Fruit fly (Drosophila melanogaster) whole organism, embryonic: ENCODE data around the gene Pi3K21B.

Experiments used
- Awh ChIP-seq: fragments of 200-800 bp; sonication (Bioruptor generic); IDR thresholded peaks from 2 replicates; pipeline ENCODE4, ENCODE4 v1.3.6; 2022; ENCODE audit warnings: missing biosample characterization, missing genetic modification characterization
- B-H2 ChIP-seq: fragments of 200-800 bp; sonication (Bioruptor generic); optimal IDR thresholded peaks from 2 replicates; lab custom pipeline; 2018; ENCODE audit warnings: missing biosample characterization, mild to moderate bottlenecking, missing genetic modification characterization
- CG11247 ChIP-seq: fragments of 200-800 bp; sonication (Bioruptor generic); IDR thresholded peaks from 2 replicates; pipeline ENCODE4 v1.3.6; 2022; ENCODE audit warnings: missing biosample characterization, missing genetic modification characterization
- CG12236 ChIP-seq: fragments of 200-800 bp; sonication (Bioruptor generic); optimal IDR thresholded peaks from 2 replicates; lab custom pipeline; 2016; ENCODE audit warnings: missing biosample characterization, missing genetic modification characterization
- CG13624 ChIP-seq: fragments of 200-800 bp; sonication (Bioruptor generic); optimal IDR thresholded peaks from 2 replicates; lab custom pipeline; 2016; ENCODE audit warnings: missing biosample characterization, missing genetic modification characterization
- CG14710 ChIP-seq: fragments of 200-800 bp; sonication (Bioruptor generic); optimal IDR thresholded peaks from 3 replicates; lab custom pipeline; 2019; ENCODE audit warnings: missing biosample characterization, mild to moderate bottlenecking, missing genetic modification characterization, moderate library complexity
- CG1529 ChIP-seq: fragments of 200-800 bp; sonication (Bioruptor generic); optimal IDR thresholded peaks from 3 replicates; lab custom pipeline; 2018; ENCODE audit warnings: missing biosample characterization, missing genetic modification characterization
- CG1603 ChIP-seq: fragments of 200-800 bp; sonication (Bioruptor generic); optimal IDR thresholded peaks from 2 replicates; lab custom pipeline; 2019; ENCODE audit warnings: missing biosample characterization, mild to moderate bottlenecking, missing genetic modification characterization, moderate library complexity
- CG16779 ChIP-seq: fragments of 200-800 bp; sonication (Bioruptor generic); IDR thresholded peaks from 2 replicates; pipeline ENCODE4 v1.3.6; 2022; ENCODE audit warnings: missing biosample characterization, missing genetic modification characterization
- CG17359 ChIP-seq: fragments of 200-800 bp; sonication (Bioruptor generic); optimal IDR thresholded peaks from 3 replicates; lab custom pipeline; 2018; ENCODE audit warnings: missing biosample characterization, mild to moderate bottlenecking, missing genetic modification characterization, moderate library complexity
- CG17361 ChIP-seq: fragments of 200-800 bp; sonication (Bioruptor generic); IDR thresholded peaks from 3 replicates; pipeline ENCODE4 v1.3.6; 2022; ENCODE audit warnings: missing biosample characterization, missing genetic modification characterization
- CG17568 ChIP-seq: fragments of 200-800 bp; sonication (Bioruptor generic); optimal IDR thresholded peaks from 2 replicates; lab custom pipeline; 2018; ENCODE audit warnings: missing biosample characterization, mild to moderate bottlenecking, missing genetic modification characterization, moderate library complexity
- CG2202 ChIP-seq: fragments of 200-800 bp; sonication (Bioruptor generic); optimal IDR thresholded peaks from 2 replicates; lab custom pipeline; 2018; ENCODE audit warnings: missing biosample characterization, mild to moderate bottlenecking, missing genetic modification characterization
- CG30020 ChIP-seq: fragments of 200-800 bp; optimal IDR thresholded peaks from 2 replicates; lab custom pipeline; 2019; ENCODE audit warnings: missing biosample characterization, mild to moderate bottlenecking, missing genetic modification characterization, moderate library complexity
- CG32767 ChIP-seq: fragments of 200-800 bp; sonication (Bioruptor generic); IDR thresholded peaks from 2 replicates; pipeline ENCODE4 v1.3.6; 2022; ENCODE audit warnings: missing biosample characterization, missing genetic modification characterization
- CG5953 ChIP-seq: fragments of 200-800 bp; sonication (Bioruptor generic); IDR thresholded peaks from 2 replicates; pipeline ENCODE4 v1.3.6; 2022; ENCODE audit warnings: missing biosample characterization, missing genetic modification characterization
- CG6175 ChIP-seq: fragments of 200-800 bp; sonication (Bioruptor generic); IDR thresholded peaks from 3 replicates; pipeline ENCODE4 v1.3.6; 2022; ENCODE audit warnings: missing biosample characterization, missing genetic modification characterization
- CG7357 ChIP-seq: fragments of 200-800 bp; sonication (Bioruptor generic); IDR thresholded peaks from 3 replicates; pipeline ENCODE4 v1.3.6; 2022; ENCODE audit warnings: missing biosample characterization, missing genetic modification characterization
- CG7372 ChIP-seq: fragments of 200-800 bp; sonication (Bioruptor generic); IDR thresholded peaks from 2 replicates; pipeline ENCODE4 v1.3.6; 2022; ENCODE audit warnings: missing biosample characterization, missing genetic modification characterization
- D ChIP-seq, 2 experiments: fragments of 200-800 bp in 1 of 2; fragments of >200 bp in 1 of 2; sonication (Bioruptor generic) in 1 of 2; optimal IDR thresholded peaks; 2 replicates in 1 of 2; 3 replicates in 1 of 2; lab custom pipeline; 2017; ENCODE audit warnings: mild to moderate bottlenecking in 1 of 2, missing biosample characterization in 1 of 2, missing genetic modification characterization in 1 of 2, missing genetic modification reagents in 1 of 2
- Dek ChIP-seq: fragments of 200-800 bp; sonication (Bioruptor generic); optimal IDR thresholded peaks from 3 replicates; lab custom pipeline; 2019; ENCODE audit warnings: missing biosample characterization, mild to moderate bottlenecking, missing genetic modification characterization, moderate library complexity
- ERR ChIP-seq: fragments of 200-800 bp; sonication (Bioruptor generic); optimal IDR thresholded peaks from 2 replicates; lab custom pipeline; 2016; ENCODE audit warnings: missing biosample characterization, missing genetic modification characterization
- Ptx1 ChIP-seq: fragments of 200-800 bp; sonication (Bioruptor generic); IDR thresholded peaks from 2 replicates; pipeline ENCODE4 v1.3.6; 2022; ENCODE audit warnings: missing biosample characterization, missing genetic modification characterization
- Sry-β ChIP-seq: fragments of 200-800 bp; sonication (Bioruptor generic); optimal IDR thresholded peaks from 2 replicates; lab custom pipeline; 2018; ENCODE audit warnings: missing biosample characterization, mild to moderate bottlenecking, missing genetic modification characterization, moderate library complexity
- bowl ChIP-seq: fragments of 200-800 bp; sonication (Bioruptor generic); IDR thresholded peaks from 2 replicates; pipeline ENCODE4 v1.3.6; 2022; ENCODE audit warnings: missing biosample characterization, missing genetic modification characterization
- br ChIP-seq: fragments of >200 bp; optimal IDR thresholded peaks from 2 replicates; lab custom pipeline; 2017
- chif ChIP-seq, 2 experiments: fragments of 200-800 bp; sonication (Bioruptor generic); optimal IDR thresholded peaks; 3 replicates each; lab custom pipeline; 2016; ENCODE audit warnings: missing biosample characterization in 2 of 2, missing genetic modification characterization in 2 of 2
- chm ChIP-seq: fragments of 200-800 bp; sonication (Bioruptor generic); IDR thresholded peaks from 2 replicates; pipeline ENCODE4 v1.3.6; 2022; ENCODE audit warnings: missing biosample characterization, missing genetic modification characterization
- dati ChIP-seq: fragments of 200-800 bp; sonication (Bioruptor generic); IDR thresholded peaks from 2 replicates; pipeline ENCODE4 v1.3.6; 2022; ENCODE audit warnings: missing biosample characterization, missing genetic modification characterization
- disco-r ChIP-seq: fragments of 200-800 bp; sonication (Bioruptor generic); optimal IDR thresholded peaks from 2 replicates; lab custom pipeline; 2016; ENCODE audit warnings: missing biosample characterization, missing genetic modification characterization
- dm ChIP-seq: fragments of 200-800 bp; sonication (Bioruptor generic); optimal IDR thresholded peaks from 3 replicates; lab custom pipeline; 2016; ENCODE audit warnings: missing biosample characterization, missing genetic modification characterization
- en ChIP-seq: fragments of 200-800 bp; sonication (Bioruptor generic); optimal IDR thresholded peaks from 2 replicates; lab custom pipeline; 2016; ENCODE audit warnings: missing biosample characterization, missing genetic modification characterization
- fu2 ChIP-seq: fragments of 200-800 bp; sonication (Bioruptor generic); optimal IDR thresholded peaks from 2 replicates; lab custom pipeline; 2016; ENCODE audit warnings: missing biosample characterization, missing genetic modification characterization
- gfzf ChIP-seq: fragments of 200-800 bp; sonication (Bioruptor generic); optimal IDR thresholded peaks from 2 replicates; lab custom pipeline; 2016; ENCODE audit warnings: missing biosample characterization, mild to moderate bottlenecking, missing genetic modification characterization, moderate library complexity
- gsb ChIP-seq: fragments of 200-800 bp; sonication (Bioruptor generic); IDR thresholded peaks from 2 replicates; pipeline ENCODE4 v1.3.6; 2022; ENCODE audit warnings: missing biosample characterization, missing genetic modification characterization
- gsb-n ChIP-seq: fragments of 200-800 bp; sonication (Bioruptor generic); optimal IDR thresholded peaks from 3 replicates; lab custom pipeline; 2018; ENCODE audit warnings: missing biosample characterization, mild to moderate bottlenecking, missing genetic modification characterization
- ham ChIP-seq: fragments of 200-800 bp; sonication (Bioruptor generic); IDR thresholded peaks from 2 replicates; pipeline ENCODE4 v1.3.6; 2022; ENCODE audit warnings: missing biosample characterization, missing genetic modification characterization
- jing ChIP-seq: fragments of 200-800 bp; sonication (Bioruptor generic); optimal IDR thresholded peaks from 2 replicates; lab custom pipeline; 2018; ENCODE audit warnings: missing biosample characterization, mild to moderate bottlenecking, missing genetic modification characterization
- klu ChIP-seq: fragments of 200-800 bp; sonication (Bioruptor generic); IDR thresholded peaks from 2 replicates; pipeline ENCODE4 v1.3.6; 2022; ENCODE audit warnings: missing biosample characterization, missing genetic modification characterization
- lbe ChIP-seq: fragments of 200-800 bp; sonication (Bioruptor generic); optimal IDR thresholded peaks from 2 replicates; lab custom pipeline; 2016; ENCODE audit warnings: missing biosample characterization, mild to moderate bottlenecking, missing genetic modification characterization
- lmd ChIP-seq: fragments of 200-800 bp; sonication (Bioruptor generic); IDR thresholded peaks from 2 replicates; pipeline ENCODE4 v1.3.6; 2022; ENCODE audit warnings: missing biosample characterization, missing genetic modification characterization
- maf-S ChIP-seq: fragments of 200-800 bp; sonication (Bioruptor generic); optimal IDR thresholded peaks from 2 replicates; lab custom pipeline; 2016; ENCODE audit warnings: missing biosample characterization, missing genetic modification characterization
- mam ChIP-seq: fragments of 200-800 bp; sonication (Bioruptor generic); optimal IDR thresholded peaks from 3 replicates; lab custom pipeline; 2016; ENCODE audit warnings: missing biosample characterization, missing genetic modification characterization
- oc ChIP-seq: fragments of 200-800 bp; sonication (Bioruptor generic); optimal IDR thresholded peaks from 2 replicates; lab custom pipeline; 2018; ENCODE audit warnings: missing biosample characterization, mild to moderate bottlenecking, missing genetic modification characterization, moderate library complexity
- pan ChIP-seq, 4 experiments: fragments of >200 bp in 3 of 4; fragments of 200-800 bp in 1 of 4; sonication (Bioruptor generic) in 1 of 4; optimal IDR thresholded peaks in 3 of 4; IDR thresholded peaks in 1 of 4; 2 replicates each; pipeline versions ENCODE4 v1.3.6 to Lab custom; 2017 to 2022; ENCODE audit warnings: missing biosample characterization in 2 of 4, missing genetic modification characterization in 2 of 4, mixed read lengths in 1 of 4
- peb ChIP-seq: fragments of 200-800 bp; sonication (Bioruptor generic); IDR thresholded peaks from 2 replicates; pipeline ENCODE4 v1.3.6; 2022; ENCODE audit warnings: missing biosample characterization, missing genetic modification characterization
- pho ChIP-seq: fragments of 200-800 bp; sonication (Bioruptor generic); optimal IDR thresholded peaks from 2 replicates; lab custom pipeline; 2016; ENCODE audit warnings: missing biosample characterization, missing genetic modification characterization
- trem ChIP-seq: fragments of 200-800 bp; optimal IDR thresholded peaks from 3 replicates; lab custom pipeline; 2019; ENCODE audit warnings: missing biosample characterization, mild to moderate bottlenecking, missing genetic modification characterization, moderate library complexity
- wor ChIP-seq: fragments of 200-800 bp; sonication (Bioruptor generic); IDR thresholded peaks from 2 replicates; pipeline ENCODE4 v1.3.6; 2022; ENCODE audit warnings: missing biosample characterization, missing genetic modification characterization
- zf30C ChIP-seq: fragments of 200-800 bp; sonication (Bioruptor generic); optimal IDR thresholded peaks from 3 replicates; lab custom pipeline; 2018; ENCODE audit warnings: missing biosample characterization, mild to moderate bottlenecking, missing genetic modification characterization
- zfh1 ChIP-seq: fragments of 200-800 bp; sonication (Bioruptor generic); IDR thresholded peaks from 3 replicates; pipeline ENCODE4 v1.3.6; 2022; ENCODE audit warnings: missing biosample characterization, missing genetic modification characterization

Pi3K21B gene

dm6 chr2L:286421-286820 lies 11.3 kb upstream of the Pi3K21B start (continued):
- peak; percentile 64 for TF ChIP-seq pho (GFP tag; lab: Kevin White, UChicago)
- peak; percentile 63 for TF ChIP-seq Dek (tag; lab: Kevin White, UChicago)
- TF ChIP-seq CG5953 (GFP tag; lab: Robert Waterston, UW), result peak; percentile 55
- TF ChIP-seq bowl (GFP tag; lab: Robert Waterston, UW), result peak; percentile 63; the same call in 1 of the 2 replicates
- no peak for TF ChIP-seq gfzf (GFP tag; lab: Kevin White, UChicago)
- TF ChIP-seq gsb (GFP tag; lab: Robert Waterston, UW), result peak; percentile 72
- TF ChIP-seq CG6175 (GFP tag; lab: Robert Waterston, UW), result 0 out of 3 replicates have a peak, but pooled peaks have one; percentile 40
- no peak for TF ChIP-seq CG14710
- TF ChIP-seq D (optimal IDR thresholded peaks at IDR 0.05; lab: Kevin White, UChicago), result no peak
- no peak for TF ChIP-seq D (GFP tag; optimal IDR thresholded peaks at IDR 0.05; lab: Kevin White, UChicago)
- peak; percentile 67; the same call in 2 of the 3 replicates for TF ChIP-seq zfh1
- peak; percentile 55; the same call in 1 of the 2 replicates for TF ChIP-seq CG16779 (GFP tag; lab: Robert Waterston, UW)
- peak; percentile 37 for TF ChIP-seq CG17568
- peak; percentile 77 for TF ChIP-seq CG11247
- TF ChIP-seq CG17361, result no peak
- peak; percentile 37; the same call in 1 of the 3 replicates for TF ChIP-seq CG7357 (GFP tag; lab: Robert Waterston, UW)
- peak; percentile 86 for TF ChIP-seq chm (GFP tag; lab: Robert Waterston, UW)
- TF ChIP-seq wor (GFP tag; lab: Robert Waterston, UW), result no peak
- TF ChIP-seq pan (optimal IDR thresholded peaks at IDR 0.05; lab: Kevin White, UChicago), result no peak
- TF ChIP-seq pan (GFP tag; optimal IDR thresholded peaks at IDR 0.05 in 1 of 2, IDR thresholded peaks at IDR 0.05 in 1 of 2), result peak in 1 of 2 experiments; percentile 80
- no peak; the same call in 1 of the 2 replicates for TF ChIP-seq ham (GFP tag; lab: Robert Waterston, UW)
- peak; percentile 69 for TF ChIP-seq Ptx1 (GFP tag; lab: Robert Waterston, UW)
- TF ChIP-seq maf-S (GFP tag; lab: Kevin White, UChicago), result no peak
- no peak for TF ChIP-seq trem (tag; lab: Kevin White, UChicago)
- TF ChIP-seq lmd (GFP tag; lab: Robert Waterston, UW), result peak; percentile 77
- TF ChIP-seq peb (GFP tag; lab: Robert Waterston, UW), result no peak
- no peak for TF ChIP-seq Sry-β
- TF ChIP-seq dati (GFP tag; lab: Robert Waterston, UW), result no peak
- TF ChIP-seq CG1603 (tag; lab: Kevin White, UChicago), result peak; percentile 57
- no peak for TF ChIP-seq disco-r
- peak; percentile 66 for TF ChIP-seq CG17359
- peak; percentile 53; the same call in 1 of the 2 replicates for TF ChIP-seq Awh
- no peak for TF ChIP-seq klu
- TF ChIP-seq CG32767 (GFP tag; lab: Robert Waterston, UW), result no peak
- TF ChIP-seq CG7372 (GFP tag; lab: Robert Waterston, UW), result 0 out of 2 replicates have a peak, but pooled peaks have one; percentile 34
- no peak for TF ChIP-seq CG2202 (tag; lab: Kevin White, UChicago)
- no peak for TF ChIP-seq gsb-n (tag; lab: Kevin White, UChicago)
- no peak for TF ChIP-seq CG1529
- TF ChIP-seq jing (GFP tag; lab: Kevin White, UChicago), result no peak
- no peak for TF ChIP-seq br (lab: Kevin White, UChicago)
- TF ChIP-seq en, result peak; percentile 43
- TF ChIP-seq fu2 (GFP tag; lab: Kevin White, UChicago), result peak; percentile 57
- TF ChIP-seq lbe (GFP tag; lab: Kevin White, UChicago), result peak; percentile 90
- no peak for TF ChIP-seq CG12236
- peak; percentile 60 for TF ChIP-seq ERR
- no peak for TF ChIP-seq zf30C
- TF ChIP-seq mam (GFP tag; lab: Kevin White, UChicago), result peak; percentile 84
- TF ChIP-seq B-H2 (GFP tag; lab: Kevin White, UChicago), result peak; percentile 87
- TF ChIP-seq oc (tag; lab: Kevin White, UChicago), result peak; percentile 27
- no peak for TF ChIP-seq CG30020 (tag; lab: Kevin White, UChicago)
- peak; percentile 41 to 56 for TF ChIP-seq chif (GFP tag; optimal IDR thresholded peaks at IDR 0.05; lab: Kevin White, UChicago)
- peak; percentile 53 for TF ChIP-seq dm (GFP tag; lab: Kevin White, UChicago)
- TF ChIP-seq CG13624 (GFP tag; lab: Kevin White, UChicago), result peak; percentile 67
